Worm (Caenorhabditis elegans) whole organism, young adult: ENCODE measurements around the gene C35B1.4.

Source experiments
- B0035.1 ChIP-seq: sonication (generic microtip); optimal IDR thresholded peaks from 2 replicates; lab custom pipeline; 2016; ENCODE audit warnings: missing genetic modification characterization, mild to moderate bottlenecking, missing compliant biosample characterization, missing genotype, missing genetic modification reagents
- B0336.3 ChIP-seq: fragments of 200-800 bp; sonication (Bioruptor generic); IDR thresholded peaks from 2 replicates; pipeline ENCODE4 v1.3.6; 2022; ENCODE audit warnings: missing genetic modification characterization, missing compliant biosample characterization
- C17E4.6 ChIP-seq: fragments of 200-800 bp; sonication (Bioruptor generic); IDR thresholded peaks from 2 replicates; pipeline ENCODE4 v1.3.6; 2022; ENCODE audit warnings: missing genetic modification reagents, missing genetic modification characterization, missing compliant biosample characterization
- F57A8.1 ChIP-seq: fragments of 200-800 bp; sonication (Bioruptor generic); optimal IDR thresholded peaks from 2 replicates; lab custom pipeline; 2018; ENCODE audit warnings: mild to moderate bottlenecking, missing genetic modification characterization, moderate library complexity, missing compliant biosample characterization
- K12H6.12 ChIP-seq: fragments of 200-800 bp; sonication (Bioruptor generic); optimal IDR thresholded peaks from 2 replicates; lab custom pipeline; 2018; ENCODE audit warnings: mild to moderate bottlenecking, missing genetic modification characterization, missing compliant biosample characterization
- ama-1 ChIP-seq, 3 experiments: fragments of 150-350 bp in 1 of 3; sonication (generic microtip) in 2 of 3; optimal IDR thresholded peaks; 2 replicates each; lab custom pipeline; 2014 to 2018; ENCODE audit warnings: missing biosample characterization in 2 of 3, missing genetic modification characterization in 2 of 3, missing genetic modification reagents in 2 of 3
- aptf-2 ChIP-seq: fragments of 200-800 bp; sonication (Bioruptor generic); conservative IDR thresholded peaks from 2 replicates; pipeline ENCODE4 v1.3.6; 2022; ENCODE audit warnings: missing genetic modification reagents, missing genetic modification characterization, missing compliant biosample characterization
- aptf-3 ChIP-seq: fragments of 200-800 bp; sonication (Bioruptor generic); IDR thresholded peaks from 2 replicates; pipeline ENCODE4 v1.3.6; 2022; ENCODE audit warnings: missing genetic modification characterization, missing compliant biosample characterization
- atf-7 ChIP-seq: sonication (generic microtip); optimal IDR thresholded peaks from 2 replicates; lab custom pipeline; 2017; ENCODE audit warnings: mild to moderate bottlenecking, missing genetic modification characterization, missing compliant biosample characterization
- attf-5 ChIP-seq: fragments of 200-800 bp; sonication (Bioruptor generic); optimal IDR thresholded peaks from 2 replicates; lab custom pipeline; 2018; ENCODE audit warnings: mild to moderate bottlenecking, missing genetic modification characterization, missing compliant biosample characterization
- cebp-1 ChIP-seq, 2 experiments: fragments of 200-800 bp in 1 of 2; sonication (Bioruptor generic) in 1 of 2; sonication (generic microtip) in 1 of 2; IDR thresholded peaks in 1 of 2; optimal IDR thresholded peaks in 1 of 2; 2 replicates each; pipeline versions ENCODE4 v1.3.6 to Lab custom; 2017 to 2022; ENCODE audit warnings: missing compliant biosample characterization in 2 of 2, missing genetic modification characterization in 2 of 2, mild to moderate bottlenecking in 1 of 2, missing genetic modification reagents in 1 of 2, moderate library complexity in 1 of 2
- dox-1 ChIP-seq: fragments of 200-800 bp; sonication (Bioruptor generic); IDR thresholded peaks from 2 replicates; pipeline ENCODE4 v1.3.6; 2022; ENCODE audit warnings: missing genetic modification reagents, missing genetic modification characterization, missing compliant biosample characterization
- dpl-1 ChIP-seq: fragments of 150-350 bp; optimal IDR thresholded peaks from 2 replicates; lab custom pipeline; 2014; ENCODE audit warnings: missing biosample characterization, missing genetic modification reagents, missing genetic modification characterization
- efl-1 ChIP-seq: fragments of 150-350 bp; optimal IDR thresholded peaks from 2 replicates; lab custom pipeline; 2014; ENCODE audit warnings: missing biosample characterization, missing genetic modification reagents, missing genetic modification characterization
- egrh-3 ChIP-seq: fragments of 200-800 bp; sonication (Bioruptor generic); IDR thresholded peaks from 2 replicates; pipeline ENCODE4 v1.3.6; 2022; ENCODE audit warnings: missing genetic modification reagents, missing genetic modification characterization, missing compliant biosample characterization
- ekl-4 ChIP-seq: fragments of 200-800 bp; sonication (Bioruptor generic); IDR thresholded peaks from 2 replicates; pipeline ENCODE4 v1.3.6; 2022; ENCODE audit warnings: missing genetic modification reagents, missing genetic modification characterization, missing compliant biosample characterization
- him-1 ChIP-seq: sonication (generic microtip); optimal IDR thresholded peaks from 2 replicates; lab custom pipeline; 2016; ENCODE audit warnings: missing genotype, missing genetic modification reagents, missing genetic modification characterization, missing compliant biosample characterization
- hmg-1.2 ChIP-seq: fragments of 200-800 bp; sonication (Bioruptor generic); IDR thresholded peaks from 2 replicates; pipeline ENCODE4 v1.3.6; 2022; ENCODE audit warnings: missing genetic modification reagents, missing genetic modification characterization, missing compliant biosample characterization
- hrde-1 ChIP-seq: sonication (generic microtip); optimal IDR thresholded peaks from 2 replicates; lab custom pipeline; 2016; ENCODE audit warnings: missing genetic modification characterization, mild to moderate bottlenecking, missing compliant biosample characterization, moderate library complexity, missing genotype, missing genetic modification reagents, borderline replicate concordance
- lag-1 ChIP-seq: fragments of 200-800 bp; sonication (Bioruptor generic); IDR thresholded peaks from 2 replicates; pipeline ENCODE4 v1.3.6; 2022; ENCODE audit warnings: missing genetic modification reagents, missing genetic modification characterization, missing compliant biosample characterization
- let-607 ChIP-seq, 2 experiments: fragments of 200-800 bp in 1 of 2; sonication (Bioruptor generic) in 1 of 2; sonication (generic microtip) in 1 of 2; optimal IDR thresholded peaks; 2 replicates each; lab custom pipeline; 2016 to 2018; ENCODE audit warnings: mild to moderate bottlenecking in 2 of 2, missing compliant biosample characterization in 2 of 2, missing genetic modification characterization in 2 of 2, moderate library complexity in 2 of 2, missing genotype in 1 of 2
- lin-26 ChIP-seq: fragments of 200-800 bp; sonication (Bioruptor generic); IDR thresholded peaks from 2 replicates; pipeline ENCODE4 v1.3.6; 2022; ENCODE audit warnings: missing genetic modification reagents, missing genetic modification characterization, missing compliant biosample characterization
- lin-35 ChIP-seq, 3 experiments: fragments of 150-350 bp in 2 of 3; sonication (generic microtip) in 1 of 3; optimal IDR thresholded peaks; 2 replicates each; lab custom pipeline; 2014 to 2018; ENCODE audit warnings: missing biosample characterization in 3 of 3, missing genetic modification characterization in 3 of 3, missing genetic modification reagents in 3 of 3
- lin-54 ChIP-seq: fragments of 200-800 bp; sonication (Bioruptor generic); optimal IDR thresholded peaks from 2 replicates; lab custom pipeline; 2018; ENCODE audit warnings: mild to moderate bottlenecking, missing genetic modification characterization, missing compliant biosample characterization
- madf-10 ChIP-seq: sonication (generic microtip); optimal IDR thresholded peaks from 2 replicates; lab custom pipeline; 2016; ENCODE audit warnings: mild to moderate bottlenecking, missing genetic modification characterization, missing compliant biosample characterization
- madf-3 ChIP-seq: fragments of 200-800 bp; sonication (Bioruptor generic); IDR thresholded peaks from 2 replicates; pipeline ENCODE4 v1.3.6; 2022; ENCODE audit warnings: missing genetic modification reagents, missing genetic modification characterization, missing compliant biosample characterization
- mcd-1 ChIP-seq: fragments of 200-800 bp; sonication (Bioruptor generic); IDR thresholded peaks from 2 replicates; pipeline ENCODE4 v1.3.6; 2022; ENCODE audit warnings: missing genetic modification reagents, missing genetic modification characterization, missing compliant biosample characterization
- nhr-120 ChIP-seq: fragments of 200-800 bp; sonication (Bioruptor generic); IDR thresholded peaks from 2 replicates; pipeline ENCODE4 v1.3.6; 2022; ENCODE audit warnings: missing genetic modification characterization, missing compliant biosample characterization
- nhr-80 ChIP-seq: sonication (generic microtip); optimal IDR thresholded peaks from 2 replicates; lab custom pipeline; 2016; ENCODE audit warnings: missing genetic modification characterization, missing compliant biosample characterization
- pha-4 ChIP-seq: fragments of 150-350 bp; sonication (generic microtip); optimal IDR thresholded peaks from 2 replicates; lab custom pipeline; 2014; ENCODE audit warnings: missing biosample characterization, missing genetic modification reagents, missing genetic modification characterization
- snpc-1.1 ChIP-seq: sonication (generic microtip); optimal IDR thresholded peaks from 2 replicates; lab custom pipeline; 2017; ENCODE audit warnings: missing genetic modification characterization, mild to moderate bottlenecking, missing compliant biosample characterization, antibody characterized with exemption, moderate library complexity, missing genotype, missing genetic modification reagents; ENCODE audit not compliant: insufficient read depth
- snpc-3.4 ChIP-seq: sonication (generic microtip); optimal IDR thresholded peaks from 2 replicates; lab custom pipeline; 2017; ENCODE audit warnings: missing genetic modification characterization, mild to moderate bottlenecking, missing compliant biosample characterization, antibody characterized with exemption, moderate library complexity, missing genotype, missing genetic modification reagents
- unc-130 ChIP-seq: sonication (generic microtip); optimal IDR thresholded peaks from 2 replicates; lab custom pipeline; 2016; ENCODE audit warnings: missing genetic modification reagents, missing genetic modification characterization, missing compliant biosample characterization
- xnd-1 ChIP-seq: sonication (generic microtip); optimal IDR thresholded peaks from 2 replicates; lab custom pipeline; 2016; ENCODE audit warnings: missing genotype, missing genetic modification reagents, missing genetic modification characterization, missing compliant biosample characterization
- zfh-2 ChIP-seq: fragments of 200-800 bp; sonication (Bioruptor generic); conservative IDR thresholded peaks from 2 replicates; pipeline ENCODE4 v1.3.6; 2022; ENCODE audit warnings: missing genetic modification reagents, missing genetic modification characterization, missing compliant biosample characterization
- ztf-18 ChIP-seq: sonication (generic microtip); optimal IDR thresholded peaks from 2 replicates; lab custom pipeline; 2016; ENCODE audit warnings: missing genotype, mild to moderate bottlenecking, missing genetic modification characterization, missing compliant biosample characterization
- ztf-25 ChIP-seq: fragments of 200-800 bp; sonication (Bioruptor generic); IDR thresholded peaks from 2 replicates; pipeline ENCODE4 v1.3.6; 2022; ENCODE audit warnings: missing genetic modification reagents, missing genetic modification characterization, missing compliant biosample characterization
- ztf-28 ChIP-seq: fragments of 200-800 bp; sonication (Bioruptor generic); IDR thresholded peaks from 2 replicates; pipeline ENCODE4 v1.3.6; 2022; ENCODE audit warnings: missing genetic modification reagents, missing genetic modification characterization, missing compliant biosample characterization

The C35B1.4 gene

DNA sequence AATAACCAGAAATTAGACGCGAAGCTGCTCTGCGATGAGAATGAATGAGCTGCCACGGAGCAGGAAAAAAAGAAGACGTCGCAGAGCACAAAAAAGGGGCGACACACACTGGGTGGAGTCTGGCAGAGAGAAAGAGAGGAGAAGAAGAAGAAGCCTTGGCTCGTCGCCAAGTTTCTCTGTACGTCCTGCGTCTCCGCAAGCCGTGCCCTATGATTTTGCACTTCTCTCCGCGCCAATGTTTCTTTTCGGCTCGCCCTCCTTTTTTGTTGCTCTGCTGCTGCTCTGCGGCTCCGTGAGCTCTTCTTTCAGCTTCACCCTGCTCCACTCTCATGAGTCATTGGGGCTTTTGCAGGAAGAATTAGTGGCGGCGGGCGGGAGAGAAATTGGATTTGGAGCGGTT is 44.7 kb upstream of the C35B1.4 start, which contains the start of gene hlh-30 (continued):
- no peak for TF ChIP-seq him-1
- TF ChIP-seq lin-54 (GFP tag; lab: Kevin White, UChicago): no peak
- no peak for TF ChIP-seq cebp-1 (GFP tag; IDR thresholded peaks at IDR 0.05; lab: Robert Waterston, UW)
- peak; percentile 49 for TF ChIP-seq cebp-1 (tag; optimal IDR thresholded peaks at IDR 0.05; lab: Kevin White, UChicago)
- TF ChIP-seq K12H6.12 (tag; lab: Kevin White, UChicago): peak; percentile 18
- TF ChIP-seq zfh-2 (GFP tag; lab: Robert Waterston, UW): peak; percentile 96
- peak in 1 of 3 experiments; percentile 56 for TF ChIP-seq lin-35 (GFP tag; optimal IDR thresholded peaks at IDR 0.05; lab: Kevin White, UChicago)
- no peak for TF ChIP-seq nhr-120 (GFP tag; lab: Robert Waterston, UW)
- no peak for TF ChIP-seq madf-10
- TF ChIP-seq lag-1 (GFP tag; lab: Robert Waterston, UW): no peak
- peak; percentile 36 for TF ChIP-seq nhr-80 (tag; lab: Kevin White, UChicago)

DNA sequence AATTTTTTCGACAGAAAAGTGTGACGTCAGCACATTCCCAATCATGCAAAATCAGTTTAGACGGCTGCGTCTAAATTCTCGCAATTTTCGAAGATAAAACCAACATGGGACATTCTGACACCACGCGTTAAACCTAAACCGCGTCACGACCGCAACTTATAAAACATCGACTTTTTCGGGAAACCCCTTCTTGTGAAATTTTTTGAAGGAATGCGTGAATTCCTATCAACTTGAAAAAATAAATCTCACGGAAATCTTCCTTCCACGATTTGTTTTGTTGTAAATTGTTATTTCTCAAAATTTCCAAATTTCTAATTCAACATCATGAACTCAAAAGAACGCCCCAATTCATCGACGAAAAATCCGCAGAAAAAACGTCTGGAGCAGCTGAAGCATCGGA is 39.6 kb upstream of the C35B1.4 start, which contains the start of gene F35F11.2:
F35F11.2 (plus strand) TSS at position 301 of the 400 bp plus-strand sequence.
- TF ChIP-seq snpc-3.4: no peak
- no peak for TF ChIP-seq attf-5 (GFP tag; lab: Kevin White, UChicago)
- TF ChIP-seq B0336.3: no peak
- TF ChIP-seq hrde-1 (tag; lab: Kevin White, UChicago): no peak
- no peak for TF ChIP-seq hmg-1.2 (GFP tag; lab: Robert Waterston, UW)
- no peak for TF ChIP-seq K12H6.12 (tag; lab: Kevin White, UChicago)
- TF ChIP-seq pha-4: no peak

DNA sequence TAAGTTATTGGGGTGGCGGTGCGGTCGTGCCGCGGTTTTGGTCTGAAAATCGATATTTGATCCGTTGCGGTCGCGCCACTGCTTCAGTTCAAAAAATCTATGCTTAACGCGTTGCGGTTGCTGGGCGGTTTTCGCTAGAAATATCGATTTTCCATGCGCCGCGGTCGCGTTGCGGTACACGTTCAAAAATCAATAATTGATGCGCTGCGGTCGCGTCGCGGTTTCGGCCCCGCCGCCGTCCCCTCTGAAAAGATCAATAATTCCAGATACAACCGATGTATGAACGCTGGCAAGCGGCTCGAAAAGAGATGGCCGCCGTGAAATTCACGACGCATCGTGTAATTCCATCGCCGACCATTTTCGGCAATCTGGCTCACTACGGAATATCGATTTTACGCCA is 38.6 kb upstream of the C35B1.4 start:
- TF ChIP-seq zfh-2 (GFP tag; lab: Robert Waterston, UW): peak; percentile 59
- no peak for TF ChIP-seq C17E4.6 (GFP tag; lab: Robert Waterston, UW)
- TF ChIP-seq, all 124 proteins: peak for 1

DNA sequence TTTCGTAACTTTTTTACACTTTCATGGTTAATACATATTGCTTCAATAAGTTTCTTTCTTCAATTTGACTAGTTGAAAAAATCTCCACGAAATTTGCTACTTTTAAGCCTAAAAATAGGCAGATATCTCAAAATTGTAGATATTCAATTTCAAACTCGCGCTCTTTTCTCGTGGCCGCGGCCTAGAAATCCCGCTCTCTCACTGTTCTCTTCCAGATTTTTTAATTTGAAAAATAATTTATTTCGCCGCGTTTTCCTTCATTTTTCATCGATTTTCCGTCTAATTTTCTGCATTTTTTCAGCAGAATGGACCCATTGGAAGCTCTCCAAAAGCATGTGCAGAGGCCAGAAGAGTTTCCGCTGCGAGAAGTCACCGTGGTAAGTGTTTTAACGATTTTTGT is 37.3 kb upstream of the C35B1.4 start, which contains the start of gene cdc-73:
cdc-73 (plus strand) TSS at position 302 of the 400 bp plus-strand sequence.
- TF ChIP-seq dpl-1 (GFP tag; lab: Kevin White, UChicago) (peak; percentile 75), mcd-1 (GFP tag; lab: Robert Waterston, UW) (peak; percentile 38; the same call in 1 of the 2 replicates), ztf-28 (peak; percentile 70; the same call in 1 of the 2 replicates), aptf-2 (GFP tag; lab: Robert Waterston, UW) (no peak), aptf-3 (GFP tag; lab: Robert Waterston, UW) (no peak), dox-1 (GFP tag; lab: Robert Waterston, UW) (no peak), lin-54 (GFP tag; lab: Kevin White, UChicago) (peak; percentile 91), unc-130 (GFP tag; lab: Kevin White, UChicago) (peak; percentile 29), efl-1 (peak; percentile 71), lin-26 (GFP tag; lab: Robert Waterston, UW) (no peak), ztf-18 (peak; percentile 21), attf-5 (GFP tag; lab: Kevin White, UChicago) (peak; percentile 6), lin-35 (GFP tag; optimal IDR thresholded peaks at IDR 0.05; lab: Kevin White, UChicago) (peak in 1 of 3 experiments; percentile 60)

DNA sequence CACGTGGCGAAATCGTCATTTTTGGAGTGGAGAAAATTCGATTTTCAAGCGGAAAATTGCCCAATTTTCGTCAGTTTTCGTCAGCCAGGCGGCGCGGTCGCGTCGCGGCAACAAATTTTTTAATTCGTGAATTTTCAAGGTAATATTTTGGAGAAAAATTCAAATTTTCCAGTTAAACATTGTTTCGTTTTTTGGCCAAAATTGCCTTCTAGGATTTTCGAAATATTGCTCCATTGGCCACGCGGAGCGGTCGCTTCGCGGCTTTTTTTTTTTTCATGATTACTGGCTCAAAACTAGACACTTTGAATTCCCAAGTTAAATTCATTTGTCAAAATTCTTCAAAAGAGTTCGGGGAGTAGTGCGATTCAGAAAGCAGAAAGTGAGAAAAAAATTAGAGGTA is 32.0 kb upstream of the C35B1.4 start:
- TF ChIP-seq F57A8.1 (GFP tag; lab: Kevin White, UChicago) (no peak), ama-1 (optimal IDR thresholded peaks at IDR 0.05; lab: Kevin White, UChicago) (no peak), ama-1 (GFP tag; optimal IDR thresholded peaks at IDR 0.05; lab: Kevin White, UChicago) (peak in 1 of 2 experiments; percentile 86), lin-26 (GFP tag; lab: Robert Waterston, UW) (peak; percentile 80), B0035.1 (tag; lab: Kevin White, UChicago) (no peak), ztf-25 (GFP tag; lab: Robert Waterston, UW) (peak; percentile 80; the same call in 1 of the 2 replicates), B0336.3 (peak; percentile 67), hrde-1 (tag; lab: Kevin White, UChicago) (peak; percentile 87), ekl-4 (GFP tag; lab: Robert Waterston, UW) (peak; percentile 69), snpc-1.1 (tag; lab: Kevin White, UChicago) (peak; percentile 22), madf-3 (GFP tag; lab: Robert Waterston, UW) (peak; percentile 77; the same call in 1 of the 2 replicates), xnd-1 (tag; lab: Kevin White, UChicago) (peak; percentile 35), mcd-1 (GFP tag; lab: Robert Waterston, UW) (peak; percentile 27; the same call in 1 of the 2 replicates), egrh-3 (GFP tag; lab: Robert Waterston, UW) (no peak), madf-10 (no peak), let-607 (tag; optimal IDR thresholded peaks at IDR 0.05; lab: Kevin White, UChicago) (no peak), him-1 (peak; percentile 57), atf-7 (tag; lab: Kevin White, UChicago) (no peak)
